Fruit fly (Drosophila melanogaster) whole organism, embryonic: ENCODE data around the gene nrm.

Source experiments
- Bgb ChIP-seq: fragments of 200-800 bp; sonication (Bioruptor generic); IDR thresholded peaks from 2 replicates; pipeline ENCODE4 v1.3.6; 2022; ENCODE audit warnings: missing biosample characterization, missing genetic modification characterization; ENCODE audit not compliant: partially characterized antibody
- CG30431 ChIP-seq: fragments of 200-800 bp; sonication (Bioruptor generic); optimal IDR thresholded peaks from 2 replicates; lab custom pipeline; 2017; ENCODE audit warnings: missing biosample characterization, missing genetic modification characterization
- CG31388 ChIP-seq: fragments of 200-800 bp; sonication (Bioruptor generic); optimal IDR thresholded peaks from 2 replicates; lab custom pipeline; 2016; ENCODE audit warnings: missing biosample characterization, missing genetic modification characterization
- CG3163 ChIP-seq: fragments of 200-800 bp; sonication (Bioruptor generic); optimal IDR thresholded peaks from 3 replicates; lab custom pipeline; 2016; ENCODE audit warnings: missing biosample characterization, missing genetic modification characterization
- CG4424 ChIP-seq: fragments of 200-800 bp; sonication (Bioruptor generic); optimal IDR thresholded peaks from 3 replicates; lab custom pipeline; 2016; ENCODE audit warnings: missing biosample characterization, missing genetic modification characterization
- Nf-YB ChIP-seq: fragments of 200-800 bp; sonication (Bioruptor generic); optimal IDR thresholded peaks from 3 replicates; lab custom pipeline; 2019; ENCODE audit warnings: missing biosample characterization, mild to moderate bottlenecking, missing genetic modification characterization, moderate library complexity
- mld ChIP-seq: fragments of 200-800 bp; sonication (Bioruptor generic); IDR thresholded peaks from 3 replicates; pipeline ENCODE4 v1.3.6; 2022; ENCODE audit warnings: missing biosample characterization, missing genetic modification characterization; ENCODE audit not compliant: partially characterized antibody
- twi ChIP-seq: fragments of 200-800 bp; optimal IDR thresholded peaks from 2 replicates; lab custom pipeline; 2019; ENCODE audit warnings: missing biosample characterization, mild to moderate bottlenecking, missing genetic modification characterization, moderate library complexity

dm6 chr3L:22955202-22955601 is 43.0 kb upstream of the nrm start, which contains the start of gene CG32461:
- TF ChIP-seq CG4424 = no peak
- TF ChIP-seq CG30431 = no peak
- no peak for TF ChIP-seq CG3163 (GFP tag; lab: Kevin White, UChicago)
- no peak for TF ChIP-seq mld (GFP tag; lab: Robert Waterston, UW)
- TF ChIP-seq twi (tag; lab: Kevin White, UChicago) = no peak
- no peak for TF ChIP-seq CG31388 (GFP tag; lab: Kevin White, UChicago)
- no peak for TF ChIP-seq Bgb (GFP tag; lab: Robert Waterston, UW)
- no peak for TF ChIP-seq Nf-YB
